Worm (Caenorhabditis elegans): ENCODE measurements around the gene F59F5.3.

The F59F5.3 gene

ce11 chrX:10569185-10569584 is 27.0 kb upstream of the F59F5.3 start, which contains the start of gene bet-2:
bet-2 (plus strand) TSS chrX:10569273.
- TF ChIP-seq F13H6.1 (tag; optimal IDR thresholded peaks at IDR 0.05) (no peak), ceh-16 (tag; optimal IDR thresholded peaks at IDR 0.05) (no peak), gmeb-1 (tag; optimal IDR thresholded peaks at IDR 0.05) (no peak), nhr-21 (tag; optimal IDR thresholded peaks at IDR 0.05) (no peak), C34F6.9 (tag; optimal IDR thresholded peaks at IDR 0.05) (no peak), unc-55 (GFP tag; optimal IDR thresholded peaks at IDR 0.05) (no peak), dmd-4 (tag; optimal IDR thresholded peaks at IDR 0.05) (no peak), alr-1 (tag; optimal IDR thresholded peaks at IDR 0.05) (no peak), nhr-25 (tag; optimal IDR thresholded peaks at IDR 0.05) (no peak), ZK546.5 (tag; optimal IDR thresholded peaks at IDR 0.05) (no peak), sma-3 (GFP tag; optimal IDR thresholded peaks at IDR 0.05) (no peak), nhr-129 (tag; optimal IDR thresholded peaks at IDR 0.05) (no peak), Y55F3AM.14 (GFP tag; optimal IDR thresholded peaks at IDR 0.05) (no peak)

- TF ChIP-seq egl-27 (tag; optimal IDR thresholded peaks at IDR 0.05) = peak; percentile 93
- peak; percentile 96 for TF ChIP-seq crh-2 (tag; optimal IDR thresholded peaks at IDR 0.05)
- peak; percentile 100 for TF ChIP-seq F13H6.1 (tag; optimal IDR thresholded peaks at IDR 0.05)
- TF ChIP-seq nhr-237 (tag; optimal IDR thresholded peaks at IDR 0.05) = peak; percentile 66
- peak; percentile 89 for TF ChIP-seq ceh-16 (tag; optimal IDR thresholded peaks at IDR 0.05)
- TF ChIP-seq ztf-4 (tag; optimal IDR thresholded peaks at IDR 0.05) = peak; percentile 53
- no peak for TF ChIP-seq ztf-1 (GFP tag; conservative IDR thresholded peaks at IDR 0.05)
- TF ChIP-seq sem-4 (tag; optimal IDR thresholded peaks at IDR 0.05) = peak; percentile 92
- peak; percentile 95 for TF ChIP-seq C34F6.9 (tag; optimal IDR thresholded peaks at IDR 0.05)
- peak; percentile 86 to 98 for TF ChIP-seq mdl-1 (tag; optimal IDR thresholded peaks at IDR 0.05)
- TF ChIP-seq fos-1 (tag; optimal IDR thresholded peaks at IDR 0.05) = peak; percentile 87
- no peak for TF ChIP-seq dmd-4 (tag; optimal IDR thresholded peaks at IDR 0.05)
- TF ChIP-seq nhr-25 (tag; optimal IDR thresholded peaks at IDR 0.05) = peak; percentile 93
- TF ChIP-seq mab-5 (tag; optimal IDR thresholded peaks at IDR 0.05) = peak; percentile 88
- TF ChIP-seq nhr-21 (tag; optimal IDR thresholded peaks at IDR 0.05) = peak; percentile 95
- peak; percentile 41 for TF ChIP-seq ceh-82 (tag; optimal IDR thresholded peaks at IDR 0.05)
- TF ChIP-seq unc-55 (GFP tag; optimal IDR thresholded peaks at IDR 0.05) = peak; percentile 94
- TF ChIP-seq nhr-10 (tag; optimal IDR thresholded peaks at IDR 0.05) = peak; percentile 75
- TF ChIP-seq sma-9 (GFP tag; optimal IDR thresholded peaks at IDR 0.05) = peak; percentile 95
- TF ChIP-seq sma-9 (tag; optimal IDR thresholded peaks at IDR 0.05) = no peak
- TF ChIP-seq blmp-1 (tag; optimal IDR thresholded peaks at IDR 0.05; ENCODE audit: insufficient read depth) = peak; percentile 29
- peak; percentile 8 for TF ChIP-seq mbf-1 (tag; optimal IDR thresholded peaks at IDR 0.05)
- peak; percentile 81 for TF ChIP-seq alr-1 (tag; optimal IDR thresholded peaks at IDR 0.05)
- no peak for TF ChIP-seq R02D3.7 (tag; optimal IDR thresholded peaks at IDR 0.05)
- peak; percentile 89 for TF ChIP-seq nhr-6 (tag; optimal IDR thresholded peaks at IDR 0.05)
- TF ChIP-seq elt-1 (tag; optimal IDR thresholded peaks at IDR 0.05) = no peak
- peak; percentile 59 for TF ChIP-seq snpc-4 (tag; optimal IDR thresholded peaks at IDR 0.05)
- TF ChIP-seq ZK546.5 (tag; optimal IDR thresholded peaks at IDR 0.05) = peak; percentile 38
- no peak for TF ChIP-seq nhr-23 (tag; optimal IDR thresholded peaks at IDR 0.05)
- TF ChIP-seq nhr-77 (tag; optimal IDR thresholded peaks at IDR 0.05) = peak; percentile 28
- TF ChIP-seq aly-2 (tag; optimal IDR thresholded peaks at IDR 0.05) = no peak
- TF ChIP-seq nhr-12 (tag; optimal IDR thresholded peaks at IDR 0.05) = no peak
- peak; percentile 81 for TF ChIP-seq ztf-11 (tag; optimal IDR thresholded peaks at IDR 0.05)
- peak; percentile 47 for TF ChIP-seq skn-1 (tag; optimal IDR thresholded peaks at IDR 0.05)
- peak; percentile 96 for TF ChIP-seq sma-3 (GFP tag; optimal IDR thresholded peaks at IDR 0.05)
- TF ChIP-seq ama-1 (optimal IDR thresholded peaks at IDR 0.05) = peak; percentile 92
- TF ChIP-seq lsy-2 (tag; optimal IDR thresholded peaks at IDR 0.05) = peak; percentile 64 to 88
- peak; percentile 87 for TF ChIP-seq Y55F3AM.14 (GFP tag; optimal IDR thresholded peaks at IDR 0.05)
- peak; percentile 80 for TF ChIP-seq lin-11 (tag; optimal IDR thresholded peaks at IDR 0.05)
- peak; percentile 31 for TF ChIP-seq unc-62 (GFP tag; optimal IDR thresholded peaks at IDR 0.05)
- peak; percentile 91 for TF ChIP-seq nhr-129 (tag; optimal IDR thresholded peaks at IDR 0.05)
- peak; percentile 88 for TF ChIP-seq lin-13 (GFP tag; optimal IDR thresholded peaks at IDR 0.05)
- peak; percentile 67 for TF ChIP-seq gmeb-1 (tag; optimal IDR thresholded peaks at IDR 0.05)
- TF ChIP-seq elt-3 (tag; optimal IDR thresholded peaks at IDR 0.05) = no peak
- TF ChIP-seq unc-39 (tag; optimal IDR thresholded peaks at IDR 0.05) = peak; percentile 78
- peak; percentile 84 for TF ChIP-seq zag-1 (tag; optimal IDR thresholded peaks at IDR 0.05)
- TF ChIP-seq peb-1 (tag; optimal IDR thresholded peaks at IDR 0.05) = peak; percentile 96
- peak; percentile 33 for TF ChIP-seq lin-39 (tag; optimal IDR thresholded peaks at IDR 0.05)
- peak; percentile 68 for TF ChIP-seq nhr-11 (tag; optimal IDR thresholded peaks at IDR 0.05)
Observed at ce11 chrX:10568385-10569149, 26.4 kb upstream of the F59F5.3 start.
